Fruit fly (Drosophila melanogaster) Kc167 (cell line): ENCODE data around the gene CG6901.

Experiments used
- Myc ChIP-seq: fragments of >200 bp; optimal IDR thresholded peaks from 2 replicates; lab custom pipeline; 2017; ENCODE audit warnings: missing external identifiers
- Sin3A ChIP-seq: fragments of >200 bp; optimal IDR thresholded peaks from 2 replicates; lab custom pipeline; 2018; ENCODE audit warnings: missing external identifiers
- h ChIP-seq: fragments of >200 bp; optimal IDR thresholded peaks from 3 replicates; lab custom pipeline; 2018; ENCODE audit warnings: missing external identifiers
- insv ChIP-seq: fragments of >200 bp; optimal IDR thresholded peaks from 3 replicates; lab custom pipeline; 2018; ENCODE audit warnings: missing external identifiers
- psq ChIP-seq: fragments of >200 bp; optimal IDR thresholded peaks from 2 replicates; lab custom pipeline; 2017; ENCODE audit warnings: missing external identifiers
- ttk ChIP-seq: sonication (Bioruptor generic); optimal IDR thresholded peaks from 2 replicates; lab custom pipeline; 2017; ENCODE audit warnings: missing external identifiers

- TF ChIP-seq psq (no peak), h (lab: Kevin White, UChicago) (no peak), insv (no peak), ttk (no peak), Sin3A (no peak), Myc (no peak)
Measured at dm6 chr3R:16309302-16310080, 13.7 kb upstream of the CG6901 start.
